Worm (Caenorhabditis elegans) whole organism, late embryonic: Measurements from ENCODE around the gene F49C5.9.

Experiments
- C38D4.7 ChIP-seq: fragments of 200-800 bp; sonication (Bioruptor generic); optimal IDR thresholded peaks from 2 replicates; lab custom pipeline; 2018; ENCODE audit warnings: mild to moderate bottlenecking, missing genetic modification characterization, moderate library complexity, missing compliant biosample characterization
- F13H6.1 ChIP-seq: sonication (generic microtip); optimal IDR thresholded peaks from 2 replicates; lab custom pipeline; 2016; ENCODE audit warnings: missing genetic modification characterization, missing compliant biosample characterization
- K02D7.2 ChIP-seq: sonication (generic microtip); optimal IDR thresholded peaks from 2 replicates; lab custom pipeline; 2017; ENCODE audit warnings: mild to moderate bottlenecking, missing genetic modification characterization, missing compliant biosample characterization
- ceh-18 ChIP-seq: sonication (generic microtip); optimal IDR thresholded peaks from 2 replicates; lab custom pipeline; 2016; ENCODE audit warnings: missing genetic modification characterization, missing compliant biosample characterization
- ceh-19 ChIP-seq: fragments of 200-800 bp; sonication (Bioruptor generic); optimal IDR thresholded peaks from 2 replicates; lab custom pipeline; 2018; ENCODE audit warnings: mild to moderate bottlenecking, missing genetic modification characterization, missing compliant biosample characterization
- ceh-22 ChIP-seq: sonication (generic microtip); optimal IDR thresholded peaks from 2 replicates; lab custom pipeline; 2017; ENCODE audit warnings: missing biosample characterization, missing genetic modification characterization
- ceh-30 ChIP-seq: fragments of 150-350 bp; optimal IDR thresholded peaks from 2 replicates; lab custom pipeline; 2014; ENCODE audit warnings: missing biosample characterization, missing genetic modification characterization
- ceh-34 ChIP-seq: sonication (generic microtip); optimal IDR thresholded peaks from 2 replicates; lab custom pipeline; 2016; ENCODE audit warnings: mild to moderate bottlenecking, missing genetic modification characterization, missing compliant biosample characterization
- ceh-48 ChIP-seq: sonication (generic microtip); optimal IDR thresholded peaks from 2 replicates; lab custom pipeline; 2016; ENCODE audit warnings: missing genetic modification characterization, inconsistent platforms, missing compliant biosample characterization
- che-1 ChIP-seq: sonication (generic microtip); optimal IDR thresholded peaks from 2 replicates; lab custom pipeline; 2016; ENCODE audit warnings: mild to moderate bottlenecking, missing genetic modification characterization, missing compliant biosample characterization
- eyg-1 ChIP-seq: sonication (generic microtip); optimal IDR thresholded peaks from 2 replicates; lab custom pipeline; 2016; ENCODE audit warnings: missing genotype, missing genetic modification characterization, missing compliant biosample characterization
- lim-6 ChIP-seq: sonication (generic microtip); optimal IDR thresholded peaks from 2 replicates; lab custom pipeline; 2016; ENCODE audit warnings: missing genetic modification characterization, missing compliant biosample characterization
- lin-11 ChIP-seq: fragments of 200-800 bp; sonication (Bioruptor generic); optimal IDR thresholded peaks from 2 replicates; lab custom pipeline; 2018; ENCODE audit warnings: mild to moderate bottlenecking, missing genetic modification characterization, missing compliant biosample characterization
- madf-2 ChIP-seq: sonication (generic microtip); optimal IDR thresholded peaks from 2 replicates; lab custom pipeline; 2017; ENCODE audit warnings: missing genetic modification characterization, missing compliant biosample characterization
- nfya-1 ChIP-seq: sonication (generic microtip); optimal IDR thresholded peaks from 2 replicates; lab custom pipeline; 2017; ENCODE audit warnings: missing genetic modification characterization, mild to moderate bottlenecking, missing compliant biosample characterization, antibody characterized with exemption, moderate library complexity
- pha-2 ChIP-seq: sonication (generic microtip); optimal IDR thresholded peaks from 2 replicates; lab custom pipeline; 2017; ENCODE audit warnings: mild to moderate bottlenecking, missing genetic modification characterization, missing compliant biosample characterization
- zip-5 ChIP-seq: sonication (generic microtip); optimal IDR thresholded peaks from 2 replicates; lab custom pipeline; 2016; ENCODE audit warnings: missing genetic modification characterization, missing compliant biosample characterization

The F49C5.9 gene

DNA sequence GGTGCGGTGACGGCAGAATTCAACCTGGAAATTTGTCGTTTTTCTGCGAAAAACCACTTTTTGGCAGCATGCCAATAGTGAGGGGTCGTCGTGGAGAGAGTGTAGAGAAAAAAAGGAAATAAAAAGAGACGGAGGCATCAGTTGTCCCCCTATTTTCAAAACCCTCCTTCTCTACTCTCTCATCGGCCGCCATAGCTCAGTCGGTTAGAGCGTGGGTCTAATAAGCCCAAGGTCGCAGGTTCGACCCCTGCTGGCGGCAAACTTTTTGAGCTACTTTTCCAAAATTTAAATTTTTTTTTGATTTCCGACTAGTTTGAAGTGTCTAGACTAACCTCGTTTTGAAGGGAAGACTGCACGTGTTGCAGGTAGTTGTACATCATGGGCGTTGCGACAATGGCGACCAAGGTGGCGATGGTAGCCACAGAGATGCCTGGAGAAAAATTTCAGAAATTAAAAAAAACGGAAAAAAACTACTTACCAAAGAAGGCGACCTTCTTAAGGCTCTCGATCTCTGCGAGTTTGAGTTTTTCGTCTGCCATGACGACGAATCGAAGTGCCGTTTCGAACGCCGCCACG lies 49.8 kb downstream of the F49C5.9 start, which contains the start of gene col-85 (continued):
- peak; percentile 90 for TF ChIP-seq C38D4.7 (GFP tag; lab: Kevin White, UChicago)

DNA sequence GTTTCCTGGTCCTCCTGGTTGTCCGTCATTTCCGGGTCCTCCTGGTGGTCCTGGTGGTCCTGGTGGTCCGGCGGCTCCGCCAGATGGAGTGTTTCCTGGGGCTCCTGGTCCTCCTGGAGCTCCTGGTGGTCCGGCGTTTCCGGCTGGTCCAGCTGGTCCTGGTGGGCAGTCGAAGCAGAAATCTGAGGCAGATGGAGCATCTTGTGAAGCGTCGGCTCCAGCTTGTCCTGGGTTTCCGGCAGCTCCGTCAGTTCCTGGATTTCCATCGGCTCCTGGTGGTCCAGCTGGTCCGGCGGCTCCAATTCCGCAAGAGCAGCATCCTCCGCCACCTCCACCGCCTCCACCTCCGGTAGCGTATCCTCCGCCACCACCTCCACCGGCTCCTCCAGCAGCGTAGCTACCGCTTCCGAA lies 50.4 kb downstream of the F49C5.9 start:
- no peak for TF ChIP-seq eyg-1 (tag; lab: Kevin White, UChicago)
- TF ChIP-seq pha-2 (tag; lab: Kevin White, UChicago): no peak
- TF ChIP-seq K02D7.2 (tag; lab: Kevin White, UChicago): no peak
- no peak for TF ChIP-seq ceh-48 (tag; lab: Kevin White, UChicago)
- TF ChIP-seq madf-2 (tag; lab: Kevin White, UChicago): no peak
- TF ChIP-seq lin-11 (tag; lab: Kevin White, UChicago): no peak
- no peak for TF ChIP-seq zip-5
- no peak for TF ChIP-seq lim-6
- no peak for TF ChIP-seq F13H6.1 (tag; lab: Kevin White, UChicago)
- TF ChIP-seq nfya-1 (tag; lab: Kevin White, UChicago): no peak
- no peak for TF ChIP-seq ceh-18 (tag; lab: Kevin White, UChicago)
- no peak for TF ChIP-seq che-1 (tag; lab: Kevin White, UChicago)
- no peak for TF ChIP-seq ceh-34 (tag; lab: Kevin White, UChicago)
- TF ChIP-seq ceh-19 (GFP tag; lab: Kevin White, UChicago): no peak
- no peak for TF ChIP-seq ceh-22
- no peak for TF ChIP-seq ceh-30 (tag; lab: Kevin White, UChicago)
